Worm (Caenorhabditis elegans): ENCODE measurements around the gene ufd-2.

ufd-2 gene

ce11 chrII:8058769-8059168, 3.8 kb upstream of the ufd-2 start, which contains the start of gene T05H10.8:
Gene T05H10.8, plus strand, starts transcription at chrII:8059069.
- TF ChIP-seq jun-1 (tag; optimal IDR thresholded peaks at IDR 0.05): no peak
- peak; percentile 20 for TF ChIP-seq dsc-1 (tag; optimal IDR thresholded peaks at IDR 0.05)
- TF ChIP-seq snu-23 (GFP tag; optimal IDR thresholded peaks at IDR 0.05): no peak
- TF ChIP-seq nhr-84 (tag; optimal IDR thresholded peaks at IDR 0.05): no peak

- TF ChIP-seq efl-3 (GFP tag; optimal IDR thresholded peaks at IDR 0.05): no peak
- TF ChIP-seq nhr-47 (tag; optimal IDR thresholded peaks at IDR 0.05): peak; percentile 55
- TF ChIP-seq lin-14 (GFP tag; optimal IDR thresholded peaks at IDR 0.05): no peak
- no peak for TF ChIP-seq unc-98 (GFP tag; IDR thresholded peaks at IDR 0.05)
- no peak for TF ChIP-seq ceh-90 (tag; optimal IDR thresholded peaks at IDR 0.05)
- TF ChIP-seq nhr-11 (tag; optimal IDR thresholded peaks at IDR 0.05): peak; percentile 66
- no peak for TF ChIP-seq lin-35 (GFP tag; optimal IDR thresholded peaks at IDR 0.05)
- TF ChIP-seq dsc-1 (tag; optimal IDR thresholded peaks at IDR 0.05): peak; percentile 95
- peak; percentile 64 for TF ChIP-seq egl-13 (tag; optimal IDR thresholded peaks at IDR 0.05)
- TF ChIP-seq fkh-8 (tag; optimal IDR thresholded peaks at IDR 0.05): peak; percentile 47
- peak; percentile 41 for TF ChIP-seq nhr-71 (tag; optimal IDR thresholded peaks at IDR 0.05)
- TF ChIP-seq vab-15 (tag; optimal IDR thresholded peaks at IDR 0.05): no peak
- TF ChIP-seq unc-130 (tag; optimal IDR thresholded peaks at IDR 0.05): no peak
- no peak for TF ChIP-seq mep-1 (tag; optimal IDR thresholded peaks at IDR 0.05)
- no peak for TF ChIP-seq sptf-1 (tag; optimal IDR thresholded peaks at IDR 0.05)
- no peak for TF ChIP-seq ceh-63 (GFP tag; optimal IDR thresholded peaks at IDR 0.05)
- TF ChIP-seq hpl-2 (GFP tag; optimal IDR thresholded peaks at IDR 0.05): no peak
Observed at ce11 chrII:8059532-8059931, 3.0 kb upstream of the ufd-2 start.

- no peak for TF ChIP-seq nhr-47 (tag; optimal IDR thresholded peaks at IDR 0.05)
- TF ChIP-seq unc-62 (GFP tag; optimal IDR thresholded peaks at IDR 0.05): no peak
- TF ChIP-seq hpl-2 (GFP tag; optimal IDR thresholded peaks at IDR 0.05): no peak
- TF ChIP-seq unc-86 (tag; optimal IDR thresholded peaks at IDR 0.05): no peak
Observed at ce11 chrII:8065985-8066384, 3.4 kb downstream of the ufd-2 start, which contains the start of gene pdha-1. Gene pdha-1, plus strand, starts transcription at chrII:8066285.

- peak in 5 of 6 experiments; percentile 18 to 66 (median 33) for TF ChIP-seq elt-3 (tag; optimal IDR thresholded peaks at IDR 0.05)
- peak; percentile 66 for TF ChIP-seq elt-2 (tag; optimal IDR thresholded peaks at IDR 0.05)
- TF ChIP-seq pax-3 (tag; optimal IDR thresholded peaks at IDR 0.05): no peak
- no peak for TF ChIP-seq skn-1 (tag; optimal IDR thresholded peaks at IDR 0.05)
- peak; percentile 13 for TF ChIP-seq tbx-2 (tag; optimal IDR thresholded peaks at IDR 0.05)
- peak; percentile 37 for TF ChIP-seq nhr-20 (tag; optimal IDR thresholded peaks at IDR 0.05)
- TF ChIP-seq zag-1 (tag; optimal IDR thresholded peaks at IDR 0.05): no peak
- no peak for TF ChIP-seq egl-27 (tag; optimal IDR thresholded peaks at IDR 0.05)
- no peak for TF ChIP-seq lin-35 (GFP tag; optimal IDR thresholded peaks at IDR 0.05)
- TF ChIP-seq nhr-90 (tag; optimal IDR thresholded peaks at IDR 0.05; ENCODE audit: poor library complexity): no peak
- TF ChIP-seq nhr-84 (tag; optimal IDR thresholded peaks at IDR 0.05): no peak
- TF ChIP-seq rnt-1 (tag; optimal IDR thresholded peaks at IDR 0.05): no peak
- peak; percentile 92 for TF ChIP-seq blmp-1 (tag; optimal IDR thresholded peaks at IDR 0.05)
- no peak for TF ChIP-seq efl-1 (optimal IDR thresholded peaks at IDR 0.05)
- TF ChIP-seq efl-1 (GFP tag; optimal IDR thresholded peaks at IDR 0.05 in 1 of 2): no peak
- no peak for TF ChIP-seq aly-2 (tag; optimal IDR thresholded peaks at IDR 0.05)
- no peak for TF ChIP-seq sup-37 (GFP tag; optimal IDR thresholded peaks at IDR 0.05)
- TF ChIP-seq nhr-85 (tag): peak; percentile 86
- TF ChIP-seq snu-23 (GFP tag; optimal IDR thresholded peaks at IDR 0.05): peak; percentile 3
- TF ChIP-seq grh-1 (GFP tag; IDR thresholded peaks at IDR 0.05): 0 out of 2 replicates have a peak, but pooled peaks have one; percentile 18
- no peak for TF ChIP-seq vab-15 (tag; optimal IDR thresholded peaks at IDR 0.05)
- TF ChIP-seq ceh-63 (GFP tag; optimal IDR thresholded peaks at IDR 0.05): no peak
- no peak for TF ChIP-seq hpl-2 (GFP tag; optimal IDR thresholded peaks at IDR 0.05)
- TF ChIP-seq nhr-76 (tag; optimal IDR thresholded peaks at IDR 0.05): no peak
- no peak for TF ChIP-seq egl-13 (tag; optimal IDR thresholded peaks at IDR 0.05)
- no peak for TF ChIP-seq ztf-4 (tag; optimal IDR thresholded peaks at IDR 0.05)
- TF ChIP-seq lin-13 (GFP tag; optimal IDR thresholded peaks at IDR 0.05): no peak
- no peak for TF ChIP-seq nhr-11 (tag; optimal IDR thresholded peaks at IDR 0.05)
- peak; percentile 37 for TF ChIP-seq nhr-71 (tag; optimal IDR thresholded peaks at IDR 0.05)
- TF ChIP-seq lir-3 (tag; optimal IDR thresholded peaks at IDR 0.05; ENCODE audit: poor library complexity): no peak
- no peak for TF ChIP-seq pqm-1 (tag; optimal IDR thresholded peaks at IDR 0.05)
- TF ChIP-seq lin-14 (GFP tag; optimal IDR thresholded peaks at IDR 0.05): peak; percentile 46
- no peak for TF ChIP-seq swsn-7 (tag; optimal IDR thresholded peaks at IDR 0.05)
Observed at ce11 chrII:8071012-8071625, 8.6 kb downstream of the ufd-2 start.
